Worm (Caenorhabditis elegans): ENCODE data around the gene col-139.

ce11 chrV:4676092-4676491 is 22.3 kb upstream of the col-139 start, which contains the start of gene K03B4.6:
- TF ChIP-seq ceh-45 (GFP tag; IDR thresholded peaks at IDR 0.05) (no peak), tbx-7 (tag; optimal IDR thresholded peaks at IDR 0.05) (no peak), rnt-1 (tag; optimal IDR thresholded peaks at IDR 0.05) (no peak), sox-2 (GFP tag; IDR thresholded peaks at IDR 0.05) (no peak), ceh-24 (tag; optimal IDR thresholded peaks at IDR 0.05) (no peak), lin-11 (tag; optimal IDR thresholded peaks at IDR 0.05) (no peak), sdc-2 (tag; optimal IDR thresholded peaks at IDR 0.05) (no peak), sox-4 (tag; optimal IDR thresholded peaks at IDR 0.05) (no peak)

Data from whole organism, late embryonic.